Worm (Caenorhabditis elegans): ENCODE results near the gene gln-1.

Gene gln-1

DNA sequence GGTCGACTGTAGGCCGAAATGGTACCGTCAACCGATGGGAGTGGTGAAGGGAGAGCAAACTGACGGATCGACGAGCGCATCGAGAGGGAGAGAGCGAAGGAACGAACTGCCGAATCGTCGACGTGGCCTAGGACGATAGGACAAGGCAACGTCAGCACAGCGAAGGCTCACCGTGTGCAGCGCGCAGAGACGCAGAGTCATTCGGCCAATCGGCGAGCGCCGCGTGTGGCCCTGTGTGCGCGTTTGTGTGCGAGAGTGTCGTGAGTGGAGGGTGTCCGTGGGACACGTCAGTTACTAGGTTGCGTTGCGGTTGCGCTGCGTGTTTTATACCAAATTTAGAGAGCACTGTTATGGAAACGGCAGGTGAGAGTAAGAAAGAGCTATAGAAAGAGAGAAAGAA is 33.9 kb downstream of the gln-1 start, which contains the start of gene hsp-3 (continued):
- TF ChIP-seq fkh-2 (tag; optimal IDR thresholded peaks at IDR 0.05) (no peak), snpc-4 (tag; optimal IDR thresholded peaks at IDR 0.05) (peak; percentile 59), skn-1 (tag; optimal IDR thresholded peaks at IDR 0.05) (peak; percentile 95), nfya-1 (tag; optimal IDR thresholded peaks at IDR 0.05; ENCODE audit: insufficient read depth) (peak; percentile 100), pqm-1 (tag; optimal IDR thresholded peaks at IDR 0.05) (peak; percentile 89), nhr-76 (tag; optimal IDR thresholded peaks at IDR 0.05) (peak; percentile 34), lin-15B (tag; optimal IDR thresholded peaks at IDR 0.05) (peak; percentile 95), mml-1 (tag; optimal IDR thresholded peaks at IDR 0.05) (peak; percentile 18), elt-3 (tag; optimal IDR thresholded peaks at IDR 0.05) (peak in 2 of 3 experiments; percentile 30 to 87), egl-27 (tag; optimal IDR thresholded peaks at IDR 0.05) (peak; percentile 52), lin-39 (tag; optimal IDR thresholded peaks at IDR 0.05) (peak; percentile 98), nhr-77 (tag; optimal IDR thresholded peaks at IDR 0.05) (peak; percentile 59), elt-1 (tag; optimal IDR thresholded peaks at IDR 0.05) (peak; percentile 57), unc-39 (tag; optimal IDR thresholded peaks at IDR 0.05) (no peak), ZK546.5 (tag; optimal IDR thresholded peaks at IDR 0.05) (no peak), nhr-23 (tag; optimal IDR thresholded peaks at IDR 0.05) (peak; percentile 96), ceh-9 (tag; optimal IDR thresholded peaks at IDR 0.05) (no peak), R02D3.7 (tag; optimal IDR thresholded peaks at IDR 0.05) (peak; percentile 80), lsy-12 (tag; optimal IDR thresholded peaks at IDR 0.05) (peak; percentile 99), jun-1 (tag; optimal IDR thresholded peaks at IDR 0.05) (peak; percentile 97), elt-2 (tag; optimal IDR thresholded peaks at IDR 0.05) (peak; percentile 97), nhr-11 (tag; optimal IDR thresholded peaks at IDR 0.05) (peak; percentile 88)

DNA sequence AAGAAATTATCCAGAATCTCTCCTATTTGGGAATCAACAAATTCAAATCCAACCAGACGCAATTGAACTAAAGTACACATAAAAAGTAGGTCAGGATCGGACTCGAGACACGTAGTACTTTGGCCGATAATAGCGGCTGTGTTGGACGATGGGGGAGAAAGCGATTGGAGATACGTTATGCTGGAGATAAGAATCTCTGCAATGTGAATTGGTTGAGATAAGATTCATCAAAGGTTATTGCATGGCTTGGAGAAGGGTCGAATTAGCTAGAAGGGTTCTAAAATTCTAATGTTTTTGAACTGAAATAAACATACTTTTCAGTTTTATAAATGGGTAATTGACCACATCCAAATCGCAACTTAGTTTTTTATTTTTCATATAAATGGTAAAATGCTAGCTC is 34.5 kb downstream of the gln-1 start:
- TF ChIP-seq nhr-43 (tag; optimal IDR thresholded peaks at IDR 0.05; ENCODE audit: poor library complexity, severe bottlenecking): peak; percentile 27
- peak; percentile 51 for TF ChIP-seq nhr-25 (tag; optimal IDR thresholded peaks at IDR 0.05)
- TF ChIP-seq elt-2 (tag; optimal IDR thresholded peaks at IDR 0.05): no peak
- peak; percentile 88 for TF ChIP-seq nhr-23 (tag; optimal IDR thresholded peaks at IDR 0.05)
- peak; percentile 95 for TF ChIP-seq elt-1 (tag; optimal IDR thresholded peaks at IDR 0.05)
- TF ChIP-seq fkh-2 (tag; optimal IDR thresholded peaks at IDR 0.05): no peak

DNA sequence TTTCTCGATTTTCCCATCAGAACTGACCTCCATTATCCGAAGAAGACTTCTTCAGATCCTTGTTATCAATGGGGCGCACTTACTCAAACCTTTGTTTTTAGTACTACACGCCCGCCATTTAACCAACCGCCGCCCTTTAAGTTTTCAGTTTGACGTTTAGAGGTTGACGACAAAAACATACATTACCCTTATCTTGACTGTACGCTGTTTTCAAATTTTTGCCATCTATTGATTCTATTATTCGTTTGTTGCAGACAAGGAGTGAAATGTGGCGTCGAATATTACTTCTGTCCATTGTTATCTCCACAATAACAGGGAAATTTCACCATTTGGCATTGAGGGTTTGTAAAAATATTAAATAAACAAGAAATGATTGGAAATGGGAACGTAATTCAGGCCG is 35.0 kb downstream of the gln-1 start, which contains the start of gene C15H9.5:
Gene C15H9.5, plus strand, starts transcription at position 255 of the 400 bp plus-strand sequence.
- TF ChIP-seq ztf-11 (tag; optimal IDR thresholded peaks at IDR 0.05) (no peak), nfya-1 (tag; optimal IDR thresholded peaks at IDR 0.05; ENCODE audit: insufficient read depth) (peak; percentile 62), elt-2 (tag; optimal IDR thresholded peaks at IDR 0.05) (peak; percentile 46), pha-4 (tag; optimal IDR thresholded peaks at IDR 0.05) (peak; percentile 26), pqm-1 (tag; optimal IDR thresholded peaks at IDR 0.05) (peak; percentile 15), egl-27 (tag; optimal IDR thresholded peaks at IDR 0.05) (no peak), lin-15B (tag; optimal IDR thresholded peaks at IDR 0.05) (peak; percentile 14), skn-1 (tag; optimal IDR thresholded peaks at IDR 0.05) (peak; percentile 29)

DNA sequence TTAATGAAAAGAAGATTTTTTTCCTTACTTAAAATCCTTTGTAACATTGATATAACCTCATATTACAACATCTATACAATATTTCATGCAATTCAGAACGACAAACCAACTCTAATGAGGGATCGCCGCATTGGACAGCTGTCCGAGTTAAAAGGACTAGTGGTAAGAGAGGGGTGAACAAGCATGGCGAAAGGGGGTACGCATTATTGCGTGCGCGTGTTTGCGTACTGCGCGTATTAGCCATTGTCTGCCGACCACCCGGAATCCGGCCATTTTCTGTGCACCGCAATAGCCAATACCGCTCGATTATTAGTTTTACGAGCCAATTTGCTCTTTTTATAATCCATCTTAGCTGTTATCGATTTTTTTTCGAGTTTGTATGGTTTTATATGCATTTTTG is 39.5 kb downstream of the gln-1 start, which contains the start of gene C15H9.4:
Gene C15H9.4, plus strand, starts transcription at position 93 of the 400 bp plus-strand sequence.
- TF ChIP-seq zag-1 (tag; optimal IDR thresholded peaks at IDR 0.05) (no peak), sea-2 (GFP tag; optimal IDR thresholded peaks at IDR 0.05) (peak; percentile 27), ceh-82 (tag; optimal IDR thresholded peaks at IDR 0.05) (no peak), pha-4 (tag; optimal IDR thresholded peaks at IDR 0.05) (peak; percentile 1), egl-27 (tag; optimal IDR thresholded peaks at IDR 0.05) (peak; percentile 27), hmg-11 (tag; optimal IDR thresholded peaks at IDR 0.05) (peak; percentile 82), egl-5 (tag; optimal IDR thresholded peaks at IDR 0.05) (peak; percentile 63), nfya-1 (tag; optimal IDR thresholded peaks at IDR 0.05; ENCODE audit: insufficient read depth) (peak; percentile 69), nhr-237 (tag; optimal IDR thresholded peaks at IDR 0.05) (no peak), lsy-12 (tag; optimal IDR thresholded peaks at IDR 0.05) (peak; percentile 69), lin-39 (tag; optimal IDR thresholded peaks at IDR 0.05) (peak; percentile 76), ceh-28 (tag; optimal IDR thresholded peaks at IDR 0.05) (peak; percentile 40)

DNA sequence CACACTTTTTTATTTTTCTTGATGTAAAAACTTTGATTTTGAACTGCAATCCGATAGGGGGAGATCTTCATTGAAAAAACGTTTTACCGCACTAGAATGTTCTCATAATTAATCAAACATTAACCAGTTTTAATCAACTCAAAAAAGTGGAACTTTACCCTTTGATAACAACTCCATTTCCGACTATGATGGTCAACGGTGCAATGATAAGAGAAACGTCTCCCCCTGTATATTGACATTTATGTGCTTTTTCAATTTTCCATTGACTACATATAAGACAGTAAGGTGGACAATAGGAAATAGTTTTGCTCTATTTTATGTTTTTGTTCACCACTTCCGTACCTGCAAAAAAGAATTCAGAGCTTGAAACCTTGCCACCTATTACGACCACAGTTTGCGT is 40.4 kb downstream of the gln-1 start:
- TF ChIP-seq lin-39 (tag; optimal IDR thresholded peaks at IDR 0.05) (no peak), tbx-2 (tag; optimal IDR thresholded peaks at IDR 0.05) (no peak), pha-4 (tag; optimal IDR thresholded peaks at IDR 0.05) (peak; percentile 77), lsy-12 (tag; optimal IDR thresholded peaks at IDR 0.05) (no peak), nhr-237 (tag; optimal IDR thresholded peaks at IDR 0.05) (no peak), aly-2 (tag; optimal IDR thresholded peaks at IDR 0.05) (no peak), elt-2 (tag; optimal IDR thresholded peaks at IDR 0.05) (peak; percentile 85), elt-1 (tag; optimal IDR thresholded peaks at IDR 0.05) (no peak), nhr-77 (tag; optimal IDR thresholded peaks at IDR 0.05) (no peak), pqm-1 (tag; optimal IDR thresholded peaks at IDR 0.05) (peak; percentile 78), eor-1 (tag; optimal IDR thresholded peaks at IDR 0.05) (no peak), snpc-4 (tag; optimal IDR thresholded peaks at IDR 0.05) (no peak), nhr-11 (tag; optimal IDR thresholded peaks at IDR 0.05) (no peak), nhr-28 (tag; optimal IDR thresholded peaks at IDR 0.05) (no peak), egl-5 (tag; optimal IDR thresholded peaks at IDR 0.05) (no peak), ceh-82 (tag; optimal IDR thresholded peaks at IDR 0.05) (no peak), nhr-43 (tag; optimal IDR thresholded peaks at IDR 0.05; ENCODE audit: poor library complexity, severe bottlenecking) (no peak), unc-62 (GFP tag; optimal IDR thresholded peaks at IDR 0.05) (no peak)

Measured in whole organism, L3 larva.